Worm (Caenorhabditis elegans) whole organism, L1 larva: ENCODE measurements around the gene T28A8.4.

ENCODE experiments used
- C04F5.9 ChIP-seq: sonication (generic microtip); optimal IDR thresholded peaks from 2 replicates; lab custom pipeline; 2016; ENCODE audit warnings: missing genetic modification characterization, missing compliant biosample characterization
- jun-1 ChIP-seq: fragments of 150-350 bp; optimal IDR thresholded peaks from 2 replicates; lab custom pipeline; 2014; ENCODE audit warnings: missing biosample characterization, missing genetic modification reagents, missing genetic modification characterization
- lin-13 ChIP-seq: fragments of 150-350 bp; optimal IDR thresholded peaks from 2 replicates; lab custom pipeline; 2014; ENCODE audit warnings: missing biosample characterization, missing genetic modification reagents, missing genetic modification characterization
- lsy-2 ChIP-seq, 2 experiments: fragments of 150-350 bp; optimal IDR thresholded peaks; 2 replicates each; lab custom pipeline; 2014; ENCODE audit warnings: missing biosample characterization in 2 of 2, missing genetic modification characterization in 2 of 2
- nhr-11 ChIP-seq: fragments of 150-350 bp; optimal IDR thresholded peaks from 2 replicates; lab custom pipeline; 2014; ENCODE audit warnings: missing biosample characterization, missing genetic modification characterization
- nhr-12 ChIP-seq: sonication (generic microtip); optimal IDR thresholded peaks from 2 replicates; lab custom pipeline; 2017; ENCODE audit warnings: missing biosample characterization, missing genetic modification characterization
- nhr-20 ChIP-seq: sonication (generic microtip); optimal IDR thresholded peaks from 2 replicates; lab custom pipeline; 2016; ENCODE audit warnings: mild to moderate bottlenecking, missing genetic modification characterization, missing compliant biosample characterization
- nhr-71 ChIP-seq: sonication (generic microtip); optimal IDR thresholded peaks from 2 replicates; lab custom pipeline; 2016; ENCODE audit warnings: mild to moderate bottlenecking, missing genetic modification characterization, moderate library complexity, missing compliant biosample characterization
- nhr-77 ChIP-seq: fragments of 150-350 bp; optimal IDR thresholded peaks from 2 replicates; lab custom pipeline; 2014; ENCODE audit warnings: missing biosample characterization, missing genetic modification characterization
- pag-3 ChIP-seq: sonication (generic microtip); optimal IDR thresholded peaks from 2 replicates; lab custom pipeline; 2017; ENCODE audit warnings: missing genetic modification characterization, mild to moderate bottlenecking, missing compliant biosample characterization, antibody characterized with exemption, borderline replicate concordance; ENCODE audit not compliant: insufficient read depth
- sup-37 ChIP-seq: fragments of 200-800 bp; sonication (Bioruptor generic); optimal IDR thresholded peaks from 2 replicates; lab custom pipeline; 2018; ENCODE audit warnings: mild to moderate bottlenecking, missing genetic modification characterization, missing compliant biosample characterization
- tbx-2 ChIP-seq: sonication (generic microtip); optimal IDR thresholded peaks from 2 replicates; lab custom pipeline; 2016; ENCODE audit warnings: missing genetic modification characterization, missing compliant biosample characterization
- ztf-4 ChIP-seq: fragments of 150-350 bp; optimal IDR thresholded peaks from 2 replicates; lab custom pipeline; 2014; ENCODE audit warnings: missing biosample characterization, missing genetic modification characterization

DNA sequence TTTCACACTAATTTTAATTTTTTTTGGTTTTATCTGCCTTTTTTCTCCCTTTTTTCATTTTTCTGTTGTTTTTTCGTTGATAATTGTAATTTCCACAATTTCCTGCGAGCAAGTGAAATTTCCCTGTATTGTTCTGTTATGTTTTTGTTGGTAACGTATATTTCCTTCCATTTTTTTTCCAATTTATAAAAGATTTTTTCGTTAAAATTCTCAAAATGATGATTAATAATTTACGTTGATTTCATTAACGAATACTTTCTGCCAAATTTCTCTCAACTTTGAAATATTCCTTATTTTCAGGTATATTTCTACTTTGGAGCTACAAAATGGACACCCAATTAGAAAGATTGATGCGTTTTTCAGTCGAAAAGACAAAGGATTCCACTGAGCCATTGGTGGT is 966 bp upstream of the T28A8.4 start, which contains the start of gene T28A8.8:
- TF ChIP-seq C04F5.9 (no peak), nhr-12 (tag; lab: Kevin White, UChicago) (no peak), nhr-71 (tag; lab: Kevin White, UChicago) (no peak), lsy-2 (tag; optimal IDR thresholded peaks at IDR 0.05; lab: Kevin White, UChicago) (no peak), tbx-2 (no peak), ztf-4 (tag; lab: Kevin White, UChicago) (no peak), lin-13 (GFP tag; lab: Kevin White, UChicago) (no peak), jun-1 (tag; lab: Kevin White, UChicago) (no peak), pag-3 (tag; lab: Kevin White, UChicago) (no peak), sup-37 (no peak), nhr-77 (tag; lab: Kevin White, UChicago) (no peak), nhr-20 (no peak), nhr-11 (tag; lab: Kevin White, UChicago) (no peak)
